Fruit fly (Drosophila melanogaster) whole organism: ENCODE measurements around the gene CG11342.

ENCODE experiments used
- CG8478 ChIP-seq: fragments of >200 bp; optimal IDR thresholded peaks from 2 replicates; lab custom pipeline; 2018; ENCODE audit warnings: inconsistent platforms
- EcR ChIP-seq, 2 experiments: fragments of >200 bp; optimal IDR thresholded peaks; 2 replicates each; lab custom pipeline; 2017; ENCODE audit warnings: missing biosample characterization in 2 of 2, missing genetic modification characterization in 2 of 2, missing genetic modification reagents in 2 of 2
- pan ChIP-seq: fragments of >200 bp; optimal IDR thresholded peaks from 2 replicates; lab custom pipeline; 2017
- usp ChIP-seq: fragments of >200 bp; optimal IDR thresholded peaks from 2 replicates; lab custom pipeline; 2017; ENCODE audit warnings: missing biosample characterization, missing genetic modification characterization, mixed read lengths

DNA sequence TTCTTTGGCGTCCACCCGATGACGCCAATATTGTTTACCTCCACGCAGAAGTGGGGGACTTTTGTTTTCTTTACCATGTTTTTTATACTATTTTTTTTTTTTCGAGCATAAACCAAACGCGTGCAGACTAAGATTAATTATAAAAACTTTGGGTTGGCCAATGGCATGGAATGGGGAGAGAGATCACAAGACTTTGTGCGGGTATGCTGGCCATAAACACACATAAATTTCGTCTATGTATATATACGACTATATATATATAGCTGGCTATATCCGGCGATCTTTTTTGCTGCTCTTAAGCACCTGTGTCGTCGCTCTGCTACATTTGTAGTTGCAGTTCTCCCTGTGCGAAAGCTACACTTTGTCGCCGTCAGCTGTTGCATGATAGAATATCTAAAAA lies 44.7 kb upstream of the CG11342 start:
- TF ChIP-seq usp (GFP tag; lab: Kevin White, UChicago) (no peak), CG8478 (lab: Kevin White, UChicago) (no peak), EcR (GFP tag; optimal IDR thresholded peaks at IDR 0.05; lab: Kevin White, UChicago) (no peak), pan (no peak)
